Worm (Caenorhabditis elegans) whole organism, young adult: ENCODE measurements around the gene ccf-1.

Source experiments
- B0019.2 ChIP-seq: fragments of 200-800 bp; sonication (Bioruptor generic); conservative IDR thresholded peaks from 2 replicates; pipeline ENCODE4 v1.3.6; 2022; ENCODE audit warnings: missing genetic modification reagents, missing genetic modification characterization, missing compliant biosample characterization
- B0261.1 ChIP-seq: sonication (generic microtip); optimal IDR thresholded peaks from 2 replicates; lab custom pipeline; 2016; ENCODE audit warnings: mild to moderate bottlenecking, missing genetic modification characterization, moderate library complexity, missing compliant biosample characterization
- F10E7.11 ChIP-seq: sonication (generic microtip); optimal IDR thresholded peaks from 2 replicates; lab custom pipeline; 2017; ENCODE audit warnings: mild to moderate bottlenecking, missing genetic modification characterization, moderate library complexity, missing compliant biosample characterization
- F39B2.1 ChIP-seq: fragments of 200-800 bp; sonication (Bioruptor generic); IDR thresholded peaks from 2 replicates; pipeline ENCODE4 v1.3.6; 2022; ENCODE audit warnings: missing genetic modification reagents, missing genetic modification characterization, missing compliant biosample characterization
- K12H6.12 ChIP-seq: fragments of 200-800 bp; sonication (Bioruptor generic); optimal IDR thresholded peaks from 2 replicates; lab custom pipeline; 2018; ENCODE audit warnings: mild to moderate bottlenecking, missing genetic modification characterization, missing compliant biosample characterization
- Y56A3A.18 ChIP-seq: fragments of 200-800 bp; sonication (Bioruptor generic); IDR thresholded peaks from 2 replicates; pipeline ENCODE4 v1.3.6; 2022; ENCODE audit warnings: missing genetic modification reagents, missing genetic modification characterization, missing compliant biosample characterization
- attf-6 ChIP-seq: fragments of 200-800 bp; sonication (Bioruptor generic); IDR thresholded peaks from 2 replicates; pipeline ENCODE4 v1.3.6; 2022; ENCODE audit warnings: missing genetic modification reagents, missing genetic modification characterization, missing compliant biosample characterization
- bed-2 ChIP-seq: fragments of 200-800 bp; sonication (Bioruptor generic); IDR thresholded peaks from 2 replicates; pipeline ENCODE4 v1.3.6; 2022; ENCODE audit warnings: missing genetic modification reagents, missing genetic modification characterization, missing compliant biosample characterization
- ccch-3 ChIP-seq: fragments of 200-800 bp; sonication (Bioruptor generic); optimal IDR thresholded peaks from 2 replicates; lab custom pipeline; 2018; ENCODE audit warnings: mild to moderate bottlenecking, missing genetic modification characterization, missing compliant biosample characterization
- cebp-1 ChIP-seq, 2 experiments: fragments of 200-800 bp in 1 of 2; sonication (Bioruptor generic) in 1 of 2; sonication (generic microtip) in 1 of 2; IDR thresholded peaks in 1 of 2; optimal IDR thresholded peaks in 1 of 2; 2 replicates each; pipeline versions ENCODE4 v1.3.6 to Lab custom; 2017 to 2022; ENCODE audit warnings: missing compliant biosample characterization in 2 of 2, missing genetic modification characterization in 2 of 2, mild to moderate bottlenecking in 1 of 2, missing genetic modification reagents in 1 of 2, moderate library complexity in 1 of 2
- ceh-40 ChIP-seq: fragments of 200-800 bp; sonication (Bioruptor generic); IDR thresholded peaks from 2 replicates; pipeline ENCODE4 v1.3.6; 2022; ENCODE audit warnings: missing genetic modification characterization, missing compliant biosample characterization
- chd-7 ChIP-seq: sonication (generic microtip); optimal IDR thresholded peaks from 2 replicates; lab custom pipeline; 2016; ENCODE audit warnings: mild to moderate bottlenecking, missing genetic modification characterization, moderate library complexity, missing compliant biosample characterization
- die-1 ChIP-seq: sonication (generic microtip); optimal IDR thresholded peaks from 2 replicates; lab custom pipeline; 2016; ENCODE audit warnings: missing genotype, mild to moderate bottlenecking, missing genetic modification characterization, missing compliant biosample characterization
- dpff-1 ChIP-seq: sonication (generic microtip); optimal IDR thresholded peaks from 2 replicates; lab custom pipeline; 2017; ENCODE audit warnings: mild to moderate bottlenecking, missing genetic modification characterization, missing compliant biosample characterization
- egrh-3 ChIP-seq: fragments of 200-800 bp; sonication (Bioruptor generic); IDR thresholded peaks from 2 replicates; pipeline ENCODE4 v1.3.6; 2022; ENCODE audit warnings: missing genetic modification reagents, missing genetic modification characterization, missing compliant biosample characterization
- gei-17 ChIP-seq: fragments of 200-800 bp; sonication (Bioruptor generic); optimal IDR thresholded peaks from 2 replicates; lab custom pipeline; 2018; ENCODE audit warnings: mild to moderate bottlenecking, missing genetic modification characterization, missing compliant biosample characterization
- hmg-20 ChIP-seq: fragments of 200-800 bp; sonication (Bioruptor generic); IDR thresholded peaks from 2 replicates; pipeline ENCODE4 v1.3.6; 2022; ENCODE audit warnings: missing genetic modification reagents, missing genetic modification characterization, missing compliant biosample characterization
- hsf-1 ChIP-seq: fragments of 200-800 bp; sonication (Bioruptor generic); IDR thresholded peaks from 2 replicates; pipeline ENCODE4 v1.3.6; 2022; ENCODE audit warnings: missing genetic modification reagents, missing genetic modification characterization, missing compliant biosample characterization
- let-607 ChIP-seq, 2 experiments: fragments of 200-800 bp in 1 of 2; sonication (Bioruptor generic) in 1 of 2; sonication (generic microtip) in 1 of 2; optimal IDR thresholded peaks; 2 replicates each; lab custom pipeline; 2016 to 2018; ENCODE audit warnings: mild to moderate bottlenecking in 2 of 2, missing compliant biosample characterization in 2 of 2, missing genetic modification characterization in 2 of 2, moderate library complexity in 2 of 2, missing genotype in 1 of 2
- lin-40 ChIP-seq: sonication (generic microtip); optimal IDR thresholded peaks from 2 replicates; lab custom pipeline; 2016; ENCODE audit warnings: missing genetic modification characterization, mild to moderate bottlenecking, missing compliant biosample characterization, missing genotype, missing genetic modification reagents
- madf-10 ChIP-seq: sonication (generic microtip); optimal IDR thresholded peaks from 2 replicates; lab custom pipeline; 2016; ENCODE audit warnings: mild to moderate bottlenecking, missing genetic modification characterization, missing compliant biosample characterization
- mcd-1 ChIP-seq: fragments of 200-800 bp; sonication (Bioruptor generic); IDR thresholded peaks from 2 replicates; pipeline ENCODE4 v1.3.6; 2022; ENCODE audit warnings: missing genetic modification reagents, missing genetic modification characterization, missing compliant biosample characterization
- nfyb-1 ChIP-seq: fragments of 200-800 bp; sonication (Bioruptor generic); IDR thresholded peaks from 2 replicates; pipeline ENCODE4 v1.3.6; 2022; ENCODE audit warnings: missing genetic modification reagents, missing genetic modification characterization, missing compliant biosample characterization
- nhr-90 ChIP-seq: sonication (generic microtip); optimal IDR thresholded peaks from 2 replicates; lab custom pipeline; 2016; ENCODE audit warnings: missing genotype, mild to moderate bottlenecking, missing genetic modification characterization, missing compliant biosample characterization
- pha-4 ChIP-seq: fragments of 150-350 bp; sonication (generic microtip); optimal IDR thresholded peaks from 2 replicates; lab custom pipeline; 2014; ENCODE audit warnings: missing biosample characterization, missing genetic modification reagents, missing genetic modification characterization
- repo-1 ChIP-seq: sonication (generic microtip); optimal IDR thresholded peaks from 2 replicates; lab custom pipeline; 2017; ENCODE audit warnings: mild to moderate bottlenecking, missing genetic modification characterization, missing compliant biosample characterization
- somi-1 ChIP-seq: fragments of 200-800 bp; sonication (Bioruptor generic); optimal IDR thresholded peaks from 2 replicates; lab custom pipeline; 2018; ENCODE audit warnings: mild to moderate bottlenecking, missing genetic modification characterization, missing compliant biosample characterization
- tlf-1 ChIP-seq: fragments of 200-800 bp; sonication (Bioruptor generic); optimal IDR thresholded peaks from 2 replicates; lab custom pipeline; 2018; ENCODE audit warnings: mild to moderate bottlenecking, missing genetic modification characterization, missing compliant biosample characterization
- xnd-1 ChIP-seq: sonication (generic microtip); optimal IDR thresholded peaks from 2 replicates; lab custom pipeline; 2016; ENCODE audit warnings: missing genotype, missing genetic modification reagents, missing genetic modification characterization, missing compliant biosample characterization
- zfh-2 ChIP-seq: fragments of 200-800 bp; sonication (Bioruptor generic); conservative IDR thresholded peaks from 2 replicates; pipeline ENCODE4 v1.3.6; 2022; ENCODE audit warnings: missing genetic modification reagents, missing genetic modification characterization, missing compliant biosample characterization
- ztf-18 ChIP-seq: sonication (generic microtip); optimal IDR thresholded peaks from 2 replicates; lab custom pipeline; 2016; ENCODE audit warnings: missing genotype, mild to moderate bottlenecking, missing genetic modification characterization, missing compliant biosample characterization
- ztf-25 ChIP-seq: fragments of 200-800 bp; sonication (Bioruptor generic); IDR thresholded peaks from 2 replicates; pipeline ENCODE4 v1.3.6; 2022; ENCODE audit warnings: missing genetic modification reagents, missing genetic modification characterization, missing compliant biosample characterization
- ztf-26 ChIP-seq: sonication (generic microtip); optimal IDR thresholded peaks from 2 replicates; lab custom pipeline; 2017; ENCODE audit warnings: missing genetic modification characterization, missing compliant biosample characterization
- ztf-3 ChIP-seq: fragments of 200-800 bp; sonication (Bioruptor generic); optimal IDR thresholded peaks from 2 replicates; lab custom pipeline; 2018; ENCODE audit warnings: mild to moderate bottlenecking, missing genetic modification characterization, missing compliant biosample characterization

ccf-1 gene

DNA sequence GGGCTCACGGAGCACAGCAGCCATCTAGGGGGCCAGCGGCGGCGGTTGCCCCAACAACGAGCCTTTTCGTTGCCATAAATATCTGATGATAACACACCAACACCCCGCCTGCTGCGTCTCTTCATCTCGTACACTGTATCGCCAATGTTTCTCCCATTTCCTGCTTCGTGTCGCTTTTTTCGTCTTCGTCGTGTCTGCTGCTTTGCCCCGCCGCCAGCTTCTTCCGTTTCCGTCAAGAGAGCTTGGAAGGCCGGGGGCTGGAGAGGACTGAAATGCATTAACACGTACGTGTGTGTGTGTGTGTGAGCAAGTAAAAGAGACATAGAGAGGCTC lies 15.9 kb upstream of the ccf-1 start (continued):
- no peak for TF ChIP-seq F39B2.1
- no peak for TF ChIP-seq bed-2 (GFP tag; lab: Robert Waterston, UW)
- no peak for TF ChIP-seq ztf-18 (tag; lab: Kevin White, UChicago)
- TF ChIP-seq ztf-25 (GFP tag; lab: Robert Waterston, UW) = no peak
- TF ChIP-seq ceh-40 = no peak
- TF ChIP-seq pha-4 = no peak
- TF ChIP-seq lin-40 (tag; lab: Kevin White, UChicago) = no peak
- TF ChIP-seq K12H6.12 (tag; lab: Kevin White, UChicago) = peak; percentile 38
- no peak for TF ChIP-seq dpff-1 (tag; lab: Kevin White, UChicago)
- TF ChIP-seq repo-1 = no peak
- no peak for TF ChIP-seq gei-17 (GFP tag; lab: Kevin White, UChicago)
- no peak for TF ChIP-seq tlf-1 (GFP tag; lab: Kevin White, UChicago)
- TF ChIP-seq B0261.1 (tag; lab: Kevin White, UChicago) = no peak
- TF ChIP-seq chd-7 (tag; lab: Kevin White, UChicago) = no peak
- no peak for TF ChIP-seq ccch-3
- TF ChIP-seq die-1 = no peak
- no peak for TF ChIP-seq somi-1 (GFP tag; lab: Kevin White, UChicago)
- TF ChIP-seq F10E7.11 = no peak
- no peak for TF ChIP-seq egrh-3 (GFP tag; lab: Robert Waterston, UW)
- no peak for TF ChIP-seq ztf-26 (tag; lab: Kevin White, UChicago)
- peak; percentile 88 for TF ChIP-seq zfh-2 (GFP tag; lab: Robert Waterston, UW)
- no peak for TF ChIP-seq mcd-1 (GFP tag; lab: Robert Waterston, UW)
- TF ChIP-seq attf-6 (GFP tag; lab: Robert Waterston, UW) = no peak

DNA sequence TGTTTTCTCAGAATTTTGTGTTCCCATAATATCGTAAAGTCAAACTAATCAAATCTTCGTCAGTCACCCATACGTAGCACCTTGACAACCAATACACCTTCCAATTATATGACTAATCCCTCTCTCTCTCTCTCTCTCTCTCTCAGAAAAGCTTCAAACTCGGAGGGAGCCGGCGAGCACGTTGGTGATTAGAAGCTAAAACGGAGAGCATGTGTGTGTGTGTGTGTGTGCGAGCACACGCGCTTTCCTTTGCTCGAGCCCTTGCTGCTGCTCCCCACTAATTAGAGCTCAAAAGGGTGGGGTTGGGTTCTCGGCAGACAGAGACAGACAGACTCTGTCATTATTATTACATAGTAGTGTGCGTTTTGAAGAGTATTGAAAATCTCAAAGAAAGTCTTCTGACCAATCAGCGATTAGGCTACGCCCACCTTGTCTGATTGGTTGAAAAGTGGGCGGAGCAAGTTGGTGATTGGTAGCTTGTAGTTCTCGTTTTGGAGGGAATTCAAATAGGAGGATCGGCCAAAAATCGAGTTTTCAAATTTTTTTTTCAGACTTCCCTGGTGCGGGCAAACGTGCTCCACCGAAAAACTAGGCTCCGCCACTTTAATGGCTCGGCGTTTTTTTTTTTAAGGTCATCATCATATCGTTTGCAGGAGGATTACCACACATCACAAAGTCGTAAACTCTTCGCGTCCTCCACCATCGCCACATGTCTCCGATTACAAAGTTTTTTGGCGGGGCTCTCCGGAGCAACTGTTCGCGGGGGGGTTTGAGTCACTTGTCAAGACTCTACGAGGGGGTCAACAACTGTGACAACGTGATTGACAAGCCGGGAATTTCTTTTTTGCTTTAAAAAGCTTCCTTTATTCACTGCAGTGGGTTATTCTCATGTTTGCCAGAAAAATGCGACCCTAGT lies 15.3 kb upstream of the ccf-1 start:
- TF ChIP-seq ztf-3 (GFP tag; lab: Kevin White, UChicago) = no peak
- peak; percentile 83 for TF ChIP-seq nfyb-1 (GFP tag; lab: Robert Waterston, UW)
- no peak for TF ChIP-seq let-607 (tag; optimal IDR thresholded peaks at IDR 0.05; lab: Kevin White, UChicago)
- no peak for TF ChIP-seq madf-10 (tag; lab: Kevin White, UChicago)

DNA sequence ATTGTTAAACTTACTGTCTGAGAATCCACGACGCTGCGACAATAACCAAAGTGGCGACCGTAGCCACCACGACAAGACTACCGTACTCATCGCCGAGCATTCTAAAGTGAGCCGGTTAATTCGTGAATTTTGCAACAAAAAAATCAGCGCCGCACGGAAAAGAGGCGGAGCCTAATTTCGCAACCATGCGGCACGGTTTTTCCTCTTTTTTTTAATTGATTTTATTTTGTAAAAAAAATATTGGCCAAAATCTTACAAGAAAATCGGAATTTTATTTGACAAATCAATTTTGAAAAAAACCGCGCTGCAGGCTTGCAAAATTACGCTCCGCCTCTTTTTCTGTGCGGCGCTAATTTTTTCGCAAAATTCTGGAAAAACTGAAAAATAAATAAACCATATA lies 13.5 kb upstream of the ccf-1 start, which contains the start of gene dolk-1:
Gene dolk-1 (minus strand): TSS at position 101 of the 400 bp plus-strand sequence.
- TF ChIP-seq B0019.2 (GFP tag; lab: Robert Waterston, UW) = no peak
- no peak for TF ChIP-seq cebp-1 (GFP tag; IDR thresholded peaks at IDR 0.05; lab: Robert Waterston, UW)
- peak; percentile 31 for TF ChIP-seq cebp-1 (tag; optimal IDR thresholded peaks at IDR 0.05; lab: Kevin White, UChicago)
- TF ChIP-seq xnd-1 (tag; lab: Kevin White, UChicago) = no peak
- no peak for TF ChIP-seq hmg-20 (GFP tag; lab: Robert Waterston, UW)
- no peak for TF ChIP-seq Y56A3A.18
- TF ChIP-seq nhr-90 (tag; lab: Kevin White, UChicago) = no peak
- TF ChIP-seq hsf-1 = no peak
